Worm (Caenorhabditis elegans) whole organism, L4 larva: ENCODE results near the gene mam-6.

Experiments
- F26F4.8 ChIP-seq: fragments of 200-800 bp; sonication (Bioruptor generic); conservative IDR thresholded peaks from 2 replicates; pipeline ENCODE4 v1.3.6; 2022; ENCODE audit warnings: missing genetic modification characterization, missing compliant biosample characterization
- F44E2.7 ChIP-seq: fragments of 200-800 bp; sonication (Bioruptor generic); IDR thresholded peaks from 2 replicates; pipeline ENCODE4 v2.1.2; 2022; ENCODE audit warnings: missing genetic modification characterization, missing compliant biosample characterization
- F49E8.2 ChIP-seq: sonication (generic microtip); optimal IDR thresholded peaks from 2 replicates; lab custom pipeline; 2016; ENCODE audit warnings: missing compliant biosample characterization, mild to moderate bottlenecking, missing genetic modification characterization, borderline replicate concordance
- T20F7.1 ChIP-seq: fragments of 200-800 bp; sonication (Bioruptor generic); optimal IDR thresholded peaks from 2 replicates; lab custom pipeline; 2018; ENCODE audit warnings: mild to moderate bottlenecking, missing genetic modification characterization, missing compliant biosample characterization
- T26A8.4 ChIP-seq: fragments of 200-800 bp; sonication (Bioruptor generic); IDR thresholded peaks from 2 replicates; pipeline ENCODE4 v1.3.6; 2022; ENCODE audit warnings: missing genetic modification characterization, missing compliant biosample characterization
- Y48G9A.11 ChIP-seq: fragments of 200-800 bp; sonication (Bioruptor generic); IDR thresholded peaks from 2 replicates; pipeline ENCODE4 v1.3.6; 2022; ENCODE audit warnings: missing genetic modification reagents, missing genetic modification characterization, missing compliant biosample characterization
- Y5F2A.4 ChIP-seq: fragments of 200-800 bp; sonication (Bioruptor generic); optimal IDR thresholded peaks from 2 replicates; lab custom pipeline; 2018; ENCODE audit warnings: mild to moderate bottlenecking, missing genetic modification characterization, missing compliant biosample characterization
- ZK546.5 ChIP-seq, 2 experiments: sonication (generic microtip); optimal IDR thresholded peaks; 2 replicates each; lab custom pipeline; 2017; ENCODE audit warnings: missing biosample characterization in 2 of 2, missing genetic modification characterization in 2 of 2
- aha-1 ChIP-seq: fragments of 150-350 bp; peaks from one replicate; lab custom pipeline; 2014; ENCODE audit warnings: missing biosample characterization, missing genetic modification characterization
- ama-1 ChIP-seq: fragments of 150-350 bp; optimal IDR thresholded peaks from 2 replicates; lab custom pipeline; 2014; ENCODE audit warnings: inconsistent platforms, mixed read lengths
- ceh-62 ChIP-seq: sonication (generic microtip); optimal IDR thresholded peaks from 2 replicates; lab custom pipeline; 2017; ENCODE audit warnings: missing biosample characterization, missing genetic modification characterization
- daf-16 ChIP-seq, 3 experiments: sonication (generic microtip); optimal IDR thresholded peaks; 2 replicates each; lab custom pipeline; 2016 to 2017; ENCODE audit warnings: missing genetic modification characterization in 3 of 3, missing genetic modification reagents in 3 of 3, mild to moderate bottlenecking in 2 of 3, missing compliant biosample characterization in 2 of 3, missing biosample characterization in 1 of 3, moderate library complexity in 1 of 3
- daf-8 ChIP-seq: fragments of 200-800 bp; sonication (Bioruptor generic); IDR thresholded peaks from 2 replicates; pipeline ENCODE4 v1.3.6; 2022; ENCODE audit warnings: missing genetic modification characterization, missing compliant biosample characterization
- dmd-8 ChIP-seq: fragments of 200-800 bp; sonication (Bioruptor generic); IDR thresholded peaks from 2 replicates; pipeline ENCODE4 v1.3.6; 2022; ENCODE audit warnings: missing genetic modification characterization, missing compliant biosample characterization
- dpl-1 ChIP-seq: fragments of 150-350 bp; optimal IDR thresholded peaks from 2 replicates; lab custom pipeline; 2014; ENCODE audit warnings: missing biosample characterization, missing genetic modification reagents, missing genetic modification characterization
- dve-1 ChIP-seq: sonication (generic microtip); optimal IDR thresholded peaks from 2 replicates; lab custom pipeline; 2017; ENCODE audit warnings: antibody characterized with exemption, mild to moderate bottlenecking, missing genetic modification characterization, missing compliant biosample characterization; ENCODE audit not compliant: insufficient read depth
- fkh-10 ChIP-seq: fragments of 150-350 bp; optimal IDR thresholded peaks from 2 replicates; lab custom pipeline; 2014; ENCODE audit warnings: missing biosample characterization, missing genetic modification reagents, missing genetic modification characterization
- gei-8 ChIP-seq: fragments of 200-800 bp; sonication (Bioruptor generic); optimal IDR thresholded peaks from 2 replicates; lab custom pipeline; 2018; ENCODE audit warnings: mild to moderate bottlenecking, missing genetic modification characterization, missing compliant biosample characterization
- hlh-11 ChIP-seq: fragments of 200-800 bp; sonication (Bioruptor generic); optimal IDR thresholded peaks from 2 replicates; lab custom pipeline; 2018; ENCODE audit warnings: mild to moderate bottlenecking, missing genetic modification characterization, missing compliant biosample characterization
- hlh-30 ChIP-seq: sonication (generic microtip); optimal IDR thresholded peaks from 2 replicates; lab custom pipeline; 2017; ENCODE audit warnings: antibody characterized with exemption, mild to moderate bottlenecking, missing genetic modification characterization, missing compliant biosample characterization; ENCODE audit not compliant: insufficient read depth
- lin-1 ChIP-seq: fragments of 200-800 bp; sonication (Bioruptor generic); IDR thresholded peaks from 2 replicates; pipeline ENCODE4 v1.3.6; 2022; ENCODE audit warnings: missing genetic modification reagents, missing genetic modification characterization, missing compliant biosample characterization
- lin-13 ChIP-seq: fragments of 150-350 bp; optimal IDR thresholded peaks from 2 replicates; lab custom pipeline; 2014; ENCODE audit warnings: missing biosample characterization, missing genetic modification reagents, missing genetic modification characterization
- lin-15B ChIP-seq: fragments of 150-350 bp; sonication (generic microtip); optimal IDR thresholded peaks from 3 replicates; lab custom pipeline; 2014; ENCODE audit warnings: missing biosample characterization, missing genetic modification characterization
- lin-29 ChIP-seq: fragments of 200-800 bp; sonication (Bioruptor generic); IDR thresholded peaks from 2 replicates; pipeline ENCODE4 v1.3.6; 2022; ENCODE audit warnings: missing genetic modification reagents, missing genetic modification characterization, missing compliant biosample characterization
- lin-39 ChIP-seq: fragments of 150-350 bp; optimal IDR thresholded peaks from 2 replicates; lab custom pipeline; 2014; ENCODE audit warnings: missing biosample characterization, missing genetic modification reagents, missing genetic modification characterization
- lir-3 ChIP-seq: sonication (generic microtip); optimal IDR thresholded peaks from 2 replicates; lab custom pipeline; 2016; ENCODE audit warnings: mild to moderate bottlenecking, missing genetic modification characterization, missing compliant biosample characterization
- lsy-2 ChIP-seq, 2 experiments: fragments of 150-350 bp in 1 of 2; sonication (generic microtip) in 1 of 2; optimal IDR thresholded peaks; 2 replicates each; lab custom pipeline; 2014 to 2017; ENCODE audit warnings: missing biosample characterization in 2 of 2, missing genetic modification characterization in 2 of 2
- madf-5 ChIP-seq, 2 experiments: fragments of 200-800 bp; sonication (Bioruptor generic); IDR thresholded peaks; 2 replicates each; pipeline ENCODE4 v1.3.6; 2022; ENCODE audit warnings: missing compliant biosample characterization in 2 of 2, missing genetic modification characterization in 2 of 2
- madf-9 ChIP-seq: fragments of 200-800 bp; sonication (Bioruptor generic); conservative IDR thresholded peaks from 2 replicates; pipeline ENCODE4 v1.3.6; 2022; ENCODE audit warnings: missing genetic modification reagents, missing genetic modification characterization, missing compliant biosample characterization
- mxl-2 ChIP-seq: fragments of 200-800 bp; sonication (Bioruptor generic); conservative IDR thresholded peaks from 2 replicates; pipeline ENCODE4 v1.3.6; 2022; ENCODE audit warnings: missing genetic modification reagents, missing genetic modification characterization, missing compliant biosample characterization
- mxl-3 ChIP-seq: fragments of 200-800 bp; sonication (Bioruptor generic); optimal IDR thresholded peaks from 2 replicates; lab custom pipeline; 2018; ENCODE audit warnings: mild to moderate bottlenecking, missing genetic modification characterization, missing compliant biosample characterization
- nhr-102 ChIP-seq: sonication (generic microtip); optimal IDR thresholded peaks from 2 replicates; lab custom pipeline; 2016; ENCODE audit warnings: mild to moderate bottlenecking, missing genetic modification characterization, moderate library complexity, missing compliant biosample characterization
- nhr-28 ChIP-seq: fragments of 150-350 bp; optimal IDR thresholded peaks from 2 replicates; lab custom pipeline; 2014; ENCODE audit warnings: missing biosample characterization, missing genetic modification characterization
- nhr-41 ChIP-seq: fragments of 200-800 bp; sonication (Bioruptor generic); IDR thresholded peaks from 2 replicates; pipeline ENCODE4 v1.3.6; 2022; ENCODE audit warnings: missing genetic modification reagents, missing genetic modification characterization, missing compliant biosample characterization
- nhr-42 ChIP-seq: fragments of 200-800 bp; sonication (Bioruptor generic); IDR thresholded peaks from 2 replicates; pipeline ENCODE4 v1.3.6; 2022; ENCODE audit warnings: missing genetic modification characterization, missing compliant biosample characterization
- nhr-48 ChIP-seq: sonication (generic microtip); optimal IDR thresholded peaks from 2 replicates; lab custom pipeline; 2016; ENCODE audit warnings: mild to moderate bottlenecking, missing genetic modification characterization, missing compliant biosample characterization
- nhr-6 ChIP-seq: fragments of 150-350 bp; optimal IDR thresholded peaks from 2 replicates; lab custom pipeline; 2014; ENCODE audit warnings: missing biosample characterization, missing genetic modification characterization
- nhr-76 ChIP-seq: fragments of 150-350 bp; optimal IDR thresholded peaks from 2 replicates; lab custom pipeline; 2014; ENCODE audit warnings: missing biosample characterization, missing genetic modification characterization
- nhr-77 ChIP-seq: fragments of 150-350 bp; optimal IDR thresholded peaks from 2 replicates; lab custom pipeline; 2014; ENCODE audit warnings: missing biosample characterization, missing genetic modification characterization
- pha-4 ChIP-seq, 2 experiments: fragments of 150-350 bp in 1 of 2; fragments of 200-800 bp in 1 of 2; sonication (Bioruptor generic) in 1 of 2; IDR thresholded peaks in 1 of 2; optimal IDR thresholded peaks in 1 of 2; 2 replicates each; pipeline versions ENCODE4 v1.3.6 to Lab custom; 2014 to 2022; ENCODE audit warnings: missing genetic modification characterization in 2 of 2, missing genetic modification reagents in 2 of 2, missing biosample characterization in 1 of 2, missing compliant biosample characterization in 1 of 2
- pqm-1 ChIP-seq: sonication (generic microtip); optimal IDR thresholded peaks from 2 replicates; lab custom pipeline; 2017; ENCODE audit warnings: missing biosample characterization, missing genetic modification characterization
- snpc-4 ChIP-seq: fragments of 150-350 bp; optimal IDR thresholded peaks from 2 replicates; lab custom pipeline; 2014; ENCODE audit warnings: missing biosample characterization, missing genetic modification characterization
- tag-97 ChIP-seq: fragments of 200-800 bp; sonication (Bioruptor generic); IDR thresholded peaks from 2 replicates; pipeline ENCODE4 v1.3.6; 2022; ENCODE audit warnings: missing genetic modification characterization, missing compliant biosample characterization
- tra-1 ChIP-seq: fragments of 200-800 bp; sonication (Bioruptor generic); IDR thresholded peaks from 2 replicates; pipeline ENCODE4 v1.3.6; 2022; ENCODE audit warnings: missing genetic modification reagents, missing genetic modification characterization, missing compliant biosample characterization
- unc-130 ChIP-seq: sonication (generic microtip); optimal IDR thresholded peaks from 2 replicates; lab custom pipeline; 2016; ENCODE audit warnings: missing genetic modification reagents, missing genetic modification characterization, missing compliant biosample characterization
- unc-62 ChIP-seq, 3 experiments: fragments of 150-350 bp in 1 of 3; sonication (generic microtip); optimal IDR thresholded peaks in 2 of 3; peaks in 1 of 3; 1 replicate in 1 of 3; 2 replicates in 2 of 3; lab custom pipeline; 2014 to 2017; ENCODE audit warnings: missing biosample characterization in 3 of 3, missing genetic modification characterization in 3 of 3, missing genetic modification reagents in 3 of 3, missing genotype in 1 of 3
- zfp-2 ChIP-seq: sonication (generic microtip); optimal IDR thresholded peaks from 2 replicates; lab custom pipeline; 2016; ENCODE audit warnings: mild to moderate bottlenecking, missing genetic modification characterization, missing compliant biosample characterization
- zip-11 ChIP-seq: fragments of 200-800 bp; sonication (Bioruptor generic); IDR thresholded peaks from 2 replicates; pipeline ENCODE4 v1.3.6; 2022; ENCODE audit warnings: missing genetic modification characterization, missing compliant biosample characterization

mam-6 gene

DNA sequence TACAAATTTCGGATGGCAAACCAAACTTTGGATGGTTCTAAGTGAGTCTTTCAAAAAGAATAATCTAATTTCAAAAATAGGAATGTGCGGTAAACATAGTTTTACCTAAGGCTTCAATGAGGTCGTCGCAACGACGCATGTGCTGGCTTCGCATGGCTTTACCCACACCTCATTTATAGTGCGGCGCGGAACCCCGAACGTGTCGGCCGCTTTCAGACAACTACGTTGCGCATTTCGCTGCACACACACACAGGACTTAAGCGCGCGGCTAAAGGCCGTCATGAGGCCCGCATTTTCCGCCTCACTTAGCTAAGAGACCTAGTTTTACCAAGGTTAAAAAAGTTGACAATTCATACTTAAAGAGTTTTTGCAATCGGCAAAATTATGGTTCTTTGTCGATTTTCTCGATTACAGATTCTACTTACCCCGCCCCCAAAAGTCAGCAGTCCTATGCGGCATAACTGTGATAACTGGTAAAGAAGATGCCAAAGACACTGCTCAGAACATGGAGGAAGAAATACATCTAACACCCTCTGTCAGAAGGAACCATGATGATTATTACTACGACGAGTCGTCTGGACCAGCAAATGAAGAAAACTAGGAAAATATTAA lies 23.7 kb upstream of the mam-6 start:
- TF ChIP-seq unc-130 (no peak), aha-1 (tag; lab: Kevin White, UChicago) (peak; percentile 67), snpc-4 (tag; lab: Kevin White, UChicago) (peak; percentile 5), Y48G9A.11 (GFP tag; lab: Robert Waterston, UW) (no peak), unc-62 (GFP tag; optimal IDR thresholded peaks at IDR 0.05 in 1 of 2; lab: Kevin White, UChicago) (peak in 1 of 2 experiments; percentile 74), unc-62 (tag; optimal IDR thresholded peaks at IDR 0.05; lab: Kevin White, UChicago) (no peak), F44E2.7 (GFP tag; lab: Robert Waterston, UW) (no peak), nhr-41 (GFP tag; lab: Robert Waterston, UW) (no peak)

ce11 chrX:15089123-15089522 lies 20.0 kb upstream of the mam-6 start, which contains the start of gene flr-4:
flr-4 (plus strand) TSS chrX:15089397.
- TF ChIP-seq madf-9 (GFP tag; lab: Robert Waterston, UW) = no peak
- TF ChIP-seq lsy-2 (tag; optimal IDR thresholded peaks at IDR 0.05; lab: Kevin White, UChicago) = no peak
- no peak for TF ChIP-seq ZK546.5 (tag; optimal IDR thresholded peaks at IDR 0.05; lab: Kevin White, UChicago)
- TF ChIP-seq daf-16 (GFP tag; optimal IDR thresholded peaks at IDR 0.05; lab: Kevin White, UChicago) = no peak
- TF ChIP-seq daf-16 (tag; optimal IDR thresholded peaks at IDR 0.05; lab: Kevin White, UChicago) = peak; percentile 33
- no peak for TF ChIP-seq madf-5 (GFP tag; IDR thresholded peaks at IDR 0.05; lab: Robert Waterston, UW)
- TF ChIP-seq mxl-2 = no peak
- no peak for TF ChIP-seq unc-130
- no peak for TF ChIP-seq daf-8 (GFP tag; lab: Robert Waterston, UW)
- peak; percentile 17 for TF ChIP-seq nhr-77 (tag; lab: Kevin White, UChicago)
- no peak for TF ChIP-seq T26A8.4
- no peak for TF ChIP-seq mxl-3 (GFP tag; lab: Kevin White, UChicago)
- no peak for TF ChIP-seq nhr-48
- TF ChIP-seq nhr-28 (tag; lab: Kevin White, UChicago) = peak; percentile 54
- no peak for TF ChIP-seq lin-1 (GFP tag; lab: Robert Waterston, UW)
- TF ChIP-seq dmd-8 (GFP tag; lab: Robert Waterston, UW) = no peak
- no peak for TF ChIP-seq zfp-2 (tag; lab: Kevin White, UChicago)
- TF ChIP-seq T20F7.1 = no peak
- TF ChIP-seq fkh-10 = no peak
- TF ChIP-seq Y5F2A.4 = no peak
- TF ChIP-seq lin-29 (GFP tag; lab: Robert Waterston, UW) = no peak
- no peak for TF ChIP-seq dpl-1 (GFP tag; lab: Kevin White, UChicago)
- no peak for TF ChIP-seq zip-11 (GFP tag; lab: Robert Waterston, UW)
- TF ChIP-seq nhr-42 (GFP tag; lab: Robert Waterston, UW) = no peak
- no peak for TF ChIP-seq nhr-6 (tag; lab: Kevin White, UChicago)
- no peak for TF ChIP-seq lir-3 (tag; lab: Kevin White, UChicago)
- no peak for TF ChIP-seq F26F4.8 (GFP tag; lab: Robert Waterston, UW)
- peak; percentile 28 for TF ChIP-seq dve-1
- TF ChIP-seq F49E8.2 (tag; lab: Kevin White, UChicago) = no peak
- no peak for TF ChIP-seq nhr-102
- TF ChIP-seq pha-4 (GFP tag; IDR thresholded peaks at IDR 0.05; lab: Robert Waterston, UW) = no peak
- no peak for TF ChIP-seq pha-4 (tag; optimal IDR thresholded peaks at IDR 0.05; lab: Kevin White, UChicago)
- no peak for TF ChIP-seq gei-8 (GFP tag; lab: Kevin White, UChicago)
- no peak for TF ChIP-seq tag-97 (GFP tag; lab: Robert Waterston, UW)
- TF ChIP-seq snpc-4 (tag; lab: Kevin White, UChicago) = no peak
- no peak for TF ChIP-seq tra-1 (GFP tag; lab: Robert Waterston, UW)
- TF ChIP-seq F44E2.7 (GFP tag; lab: Robert Waterston, UW) = no peak
- TF ChIP-seq nhr-76 (tag; lab: Kevin White, UChicago) = no peak
- no peak for TF ChIP-seq ama-1 (lab: Kevin White, UChicago)
- peak; percentile 20 for TF ChIP-seq hlh-30 (tag; lab: Kevin White, UChicago)
- TF ChIP-seq hlh-11 (tag; lab: Kevin White, UChicago) = peak; percentile 16
- no peak for TF ChIP-seq lin-13
- TF ChIP-seq lin-15B (tag; lab: Kevin White, UChicago) = no peak
- TF ChIP-seq ceh-62 (tag; lab: Kevin White, UChicago) = no peak
- no peak for TF ChIP-seq lin-39 (tag; lab: Kevin White, UChicago)
- TF ChIP-seq pqm-1 = peak; percentile 62
